Fruit fly (Drosophila melanogaster): ENCODE data around the gene CG1265.
A peak's percentile ranks its signal among the peaks of the same experiment; 100 is the strongest.

Gene CG1265

DNA sequence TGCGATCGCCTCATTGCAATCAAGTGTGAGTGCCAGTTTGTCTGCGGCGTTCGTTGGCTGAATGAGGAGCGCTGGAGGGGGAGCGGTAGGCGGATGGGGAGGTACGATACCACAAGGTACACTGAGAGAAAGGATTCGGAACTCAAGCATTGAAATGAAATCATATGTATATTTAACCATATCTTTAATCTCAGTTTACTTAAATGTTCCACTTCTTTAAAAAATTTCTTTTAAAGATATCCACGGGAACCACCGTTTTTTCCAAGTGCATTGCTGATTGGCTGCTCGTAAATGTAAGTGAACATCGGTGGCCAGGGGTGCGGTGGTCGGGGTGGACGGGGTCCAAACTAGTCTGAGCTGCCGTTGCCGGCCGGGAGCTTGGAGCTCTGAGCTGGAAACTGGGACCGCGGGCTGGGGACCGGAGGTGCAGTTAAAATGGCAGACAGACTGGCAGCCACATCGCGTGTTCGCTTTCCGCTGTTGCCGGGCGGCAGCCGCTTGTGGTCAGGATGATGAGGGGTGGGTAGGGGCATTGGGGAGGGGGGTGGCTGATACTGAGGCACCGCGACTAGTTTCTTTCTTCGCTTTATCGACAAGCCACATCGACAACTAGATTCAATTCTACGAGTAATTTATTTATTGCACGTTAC, 26.3 kb upstream of the CG1265 start (continued):
- TF ChIP-seq fru (optimal IDR thresholded peaks at IDR 0.05), result no peak
- TF ChIP-seq toy (GFP tag; IDR thresholded peaks at IDR 0.05), result peak; percentile 73
- TF ChIP-seq ham (GFP tag; IDR thresholded peaks at IDR 0.05), result no peak
- peak; percentile 95 for TF ChIP-seq CG33557 (GFP tag; optimal IDR thresholded peaks at IDR 0.05)
- TF ChIP-seq zfh2 (GFP tag; optimal IDR thresholded peaks at IDR 0.05), result peak; percentile 20
- peak; percentile 92 for TF ChIP-seq chn (GFP tag; optimal IDR thresholded peaks at IDR 0.05)
- TF ChIP-seq esg (GFP tag; conservative IDR thresholded peaks at IDR 0.05), result peak; percentile 98
- no peak for TF ChIP-seq mld (GFP tag; IDR thresholded peaks at IDR 0.05; ENCODE audit: partially characterized antibody)
- no peak for TF ChIP-seq usp (GFP tag; optimal IDR thresholded peaks at IDR 0.05)
- no peak for TF ChIP-seq Bgb (GFP tag; IDR thresholded peaks at IDR 0.05; ENCODE audit: partially characterized antibody)
- peak; percentile 18 for TF ChIP-seq CG3995 (GFP tag; optimal IDR thresholded peaks at IDR 0.05)
- TF ChIP-seq trh (GFP tag; optimal IDR thresholded peaks at IDR 0.05), result peak; percentile 89
- peak; percentile 91 for TF ChIP-seq CG8359 (GFP tag; optimal IDR thresholded peaks at IDR 0.05; ENCODE audit: borderline replicate concordance)
- peak; percentile 93 for TF ChIP-seq CG7786 (GFP tag; optimal IDR thresholded peaks at IDR 0.05)
- peak; percentile 94 for TF ChIP-seq tap (tag; optimal IDR thresholded peaks at IDR 0.05)
- TF ChIP-seq CG14710 (tag; optimal IDR thresholded peaks at IDR 0.05), result peak; percentile 96
- TF ChIP-seq Atf3 (GFP tag; optimal IDR thresholded peaks at IDR 0.05), result peak; percentile 97
- peak; percentile 88 for TF ChIP-seq repo (GFP tag; optimal IDR thresholded peaks at IDR 0.05)
- peak; percentile 77 for TF ChIP-seq B-H2 (GFP tag; optimal IDR thresholded peaks at IDR 0.05)
- TF ChIP-seq h (optimal IDR thresholded peaks at IDR 0.05), result no peak
- TF ChIP-seq Hmr (GFP tag; optimal IDR thresholded peaks at IDR 0.05), result peak; percentile 90
- TF ChIP-seq sisA (GFP tag; IDR thresholded peaks at IDR 0.05), result peak; percentile 99
- TF ChIP-seq HLHmδ (GFP tag; optimal IDR thresholded peaks at IDR 0.05), result no peak
- TF ChIP-seq ems (GFP tag; optimal IDR thresholded peaks at IDR 0.05), result peak; percentile 95
- TF ChIP-seq nom (GFP tag; optimal IDR thresholded peaks at IDR 0.05), result peak; percentile 98
- TF ChIP-seq lilli (GFP tag; optimal IDR thresholded peaks at IDR 0.05), result peak; percentile 88
- TF ChIP-seq CG7745 (tag; optimal IDR thresholded peaks at IDR 0.05), result peak; percentile 53
- peak; percentile 87 for TF ChIP-seq kay (GFP tag; optimal IDR thresholded peaks at IDR 0.05)
- peak; percentile 92 for TF ChIP-seq CG12299 (tag; optimal IDR thresholded peaks at IDR 0.05)
- TF ChIP-seq CG7556 (GFP tag; optimal IDR thresholded peaks at IDR 0.05), result peak; percentile 96
- TF ChIP-seq cato (GFP tag; optimal IDR thresholded peaks at IDR 0.05; ENCODE audit: borderline replicate concordance), result peak; percentile 90
- peak; percentile 98 for TF ChIP-seq Ptx1 (GFP tag; IDR thresholded peaks at IDR 0.05)
- TF ChIP-seq Nf-YA (GFP tag; IDR thresholded peaks at IDR 0.05), result peak; percentile 96
- TF ChIP-seq vnd (GFP tag; IDR thresholded peaks at IDR 0.05; ENCODE audit: partially characterized antibody), result no peak
- peak; percentile 99 for TF ChIP-seq Med (GFP tag)
- peak; percentile 84 for TF ChIP-seq Bdp1 (GFP tag; optimal IDR thresholded peaks at IDR 0.05)
- TF ChIP-seq grn (GFP tag; optimal IDR thresholded peaks at IDR 0.05), result peak; percentile 88
- peak; percentile 88 for TF ChIP-seq zen (tag; optimal IDR thresholded peaks at IDR 0.05)
- peak; percentile 94 for TF ChIP-seq NK7.1 (GFP tag; optimal IDR thresholded peaks at IDR 0.05)
- TF ChIP-seq tll (GFP tag; optimal IDR thresholded peaks at IDR 0.05), result peak in 1 of 2 experiments; percentile 19
- TF ChIP-seq Fer3 (tag; optimal IDR thresholded peaks at IDR 0.05), result peak; percentile 91
- peak; percentile 97 for TF ChIP-seq crol (GFP tag; IDR thresholded peaks at IDR 0.05)
- TF ChIP-seq knrl (GFP tag; IDR thresholded peaks at IDR 0.05; ENCODE audit: partially characterized antibody), result no peak
- TF ChIP-seq GATAe (GFP tag; conservative IDR thresholded peaks at IDR 0.05), result peak; percentile 49; the same call in 1 of the 2 replicates
- peak; percentile 96 for TF ChIP-seq CG6689 (GFP tag; IDR thresholded peaks at IDR 0.05)
- peak in 1 of 2 experiments; percentile 97 for TF ChIP-seq eve (GFP tag; optimal IDR thresholded peaks at IDR 0.05)
- peak; percentile 88 for TF ChIP-seq gcm2 (GFP tag; optimal IDR thresholded peaks at IDR 0.05)
- peak; percentile 95 for TF ChIP-seq shn (GFP tag; optimal IDR thresholded peaks at IDR 0.05)
- TF ChIP-seq Dbx (GFP tag; IDR thresholded peaks at IDR 0.05), result peak; percentile 79
- TF ChIP-seq ara (GFP tag; IDR thresholded peaks at IDR 0.05), result peak; percentile 98
